Worm (Caenorhabditis elegans) whole organism, L2 larva: ENCODE data around the gene nphp-1.

Experiments used
- aly-2 ChIP-seq: fragments of 150-350 bp; optimal IDR thresholded peaks from 2 replicates; lab custom pipeline; 2014; ENCODE audit warnings: missing biosample characterization, missing genetic modification characterization
- ceh-16 ChIP-seq: fragments of 150-350 bp; optimal IDR thresholded peaks from 2 replicates; lab custom pipeline; 2014; ENCODE audit warnings: missing biosample characterization, missing genetic modification characterization
- elt-1 ChIP-seq: fragments of 150-350 bp; optimal IDR thresholded peaks from 2 replicates; lab custom pipeline; 2014; ENCODE audit warnings: missing biosample characterization, missing genetic modification characterization
- nhr-12 ChIP-seq: fragments of 150-350 bp; optimal IDR thresholded peaks from 2 replicates; lab custom pipeline; 2014; ENCODE audit warnings: missing biosample characterization, missing genetic modification characterization
- skn-1 ChIP-seq: sonication (generic microtip); optimal IDR thresholded peaks from 2 replicates; lab custom pipeline; 2017; ENCODE audit warnings: missing biosample characterization, missing genetic modification characterization
- sma-3 ChIP-seq: sonication (generic microtip); optimal IDR thresholded peaks from 2 replicates; lab custom pipeline; 2016; ENCODE audit warnings: missing genetic modification reagents, missing genetic modification characterization, missing compliant biosample characterization

- TF ChIP-seq ceh-16 (tag; lab: Kevin White, UChicago), result no peak
- TF ChIP-seq sma-3 (GFP tag; lab: Kevin White, UChicago), result no peak
- TF ChIP-seq aly-2 (tag; lab: Kevin White, UChicago), result no peak
- TF ChIP-seq elt-1 (tag; lab: Kevin White, UChicago), result no peak
- TF ChIP-seq nhr-12 (tag; lab: Kevin White, UChicago), result no peak
- TF ChIP-seq skn-1, result no peak
Observed at ce11 chrII:10652112-10652511, at the start of gene nphp-1.
